Fruit fly (Drosophila melanogaster) whole organism, embryonic: ENCODE measurements around the gene CG9269.
A peak's percentile ranks its signal among the peaks of the same experiment; 100 is the strongest.

ENCODE experiments used
- B-H2 ChIP-seq: fragments of 200-800 bp; sonication (Bioruptor generic); optimal IDR thresholded peaks from 2 replicates; lab custom pipeline; 2018; ENCODE audit warnings: missing biosample characterization, mild to moderate bottlenecking, missing genetic modification characterization
- Blimp-1 ChIP-seq: fragments of 200-800 bp; sonication (Bioruptor generic); optimal IDR thresholded peaks from 3 replicates; lab custom pipeline; 2018; ENCODE audit warnings: missing biosample characterization, missing genetic modification characterization, mild to moderate bottlenecking, moderate library complexity, missing genetic modification reagents
- CG10147 ChIP-seq: fragments of 200-800 bp; sonication (Bioruptor generic); optimal IDR thresholded peaks from 2 replicates; lab custom pipeline; 2019; ENCODE audit warnings: missing biosample characterization, mild to moderate bottlenecking, missing genetic modification characterization, moderate library complexity
- CG1024 ChIP-seq: fragments of 200-800 bp; sonication (Bioruptor generic); IDR thresholded peaks from 2 replicates; pipeline ENCODE4 v1.3.6; 2022; ENCODE audit warnings: missing biosample characterization, missing genetic modification characterization
- CG10959 ChIP-seq: fragments of 200-800 bp; sonication (Bioruptor generic); IDR thresholded peaks from 2 replicates; pipeline ENCODE4 v1.3.6; 2022; ENCODE audit warnings: missing biosample characterization, missing genetic modification characterization
- CG10979 ChIP-seq: fragments of 200-800 bp; sonication (Bioruptor generic); optimal IDR thresholded peaks from 2 replicates; lab custom pipeline; 2018; ENCODE audit warnings: missing biosample characterization, mild to moderate bottlenecking, missing genetic modification characterization, moderate library complexity
- CG11723 ChIP-seq: fragments of 200-800 bp; sonication (Bioruptor generic); optimal IDR thresholded peaks from 2 replicates; lab custom pipeline; 2017; ENCODE audit warnings: missing biosample characterization, mild to moderate bottlenecking, missing genetic modification characterization
- CG12659 ChIP-seq: fragments of 200-800 bp; sonication (Bioruptor generic); optimal IDR thresholded peaks from 3 replicates; lab custom pipeline; 2017; ENCODE audit warnings: mild to moderate bottlenecking, missing biosample characterization, missing genetic modification reagents, missing genetic modification characterization
- CG14441 ChIP-seq: fragments of 200-800 bp; sonication (Bioruptor generic); IDR thresholded peaks from 2 replicates; pipeline ENCODE4 v1.3.6; 2022; ENCODE audit warnings: missing biosample characterization, missing genetic modification characterization
- CG15696 ChIP-seq: fragments of 200-800 bp; sonication (Bioruptor generic); optimal IDR thresholded peaks from 2 replicates; lab custom pipeline; 2019; ENCODE audit warnings: missing biosample characterization, mild to moderate bottlenecking, missing genetic modification characterization, moderate library complexity
- CG1647 ChIP-seq: fragments of 200-800 bp; sonication (Bioruptor generic); optimal IDR thresholded peaks from 3 replicates; lab custom pipeline; 2016; ENCODE audit warnings: missing biosample characterization, missing genetic modification characterization
- CG17328 ChIP-seq: fragments of 200-800 bp; sonication (Bioruptor generic); IDR thresholded peaks from 2 replicates; pipeline ENCODE4 v1.3.6; 2022; ENCODE audit warnings: missing biosample characterization, missing genetic modification characterization
- CG1792 ChIP-seq: fragments of 200-800 bp; sonication (Bioruptor generic); optimal IDR thresholded peaks from 2 replicates; lab custom pipeline; 2016; ENCODE audit warnings: missing biosample characterization, missing genetic modification characterization
- CG32767 ChIP-seq: fragments of 200-800 bp; sonication (Bioruptor generic); IDR thresholded peaks from 2 replicates; pipeline ENCODE4 v1.3.6; 2022; ENCODE audit warnings: missing biosample characterization, missing genetic modification characterization
- CG3407 ChIP-seq: fragments of 200-800 bp; sonication (Bioruptor generic); optimal IDR thresholded peaks from 2 replicates; lab custom pipeline; 2018; ENCODE audit warnings: missing biosample characterization, mild to moderate bottlenecking, missing genetic modification characterization
- CG4360 ChIP-seq: fragments of 200-800 bp; sonication (Bioruptor generic); IDR thresholded peaks from 2 replicates; pipeline ENCODE4 v1.3.6; 2022; ENCODE audit warnings: missing biosample characterization, missing genetic modification characterization
- CG43689 ChIP-seq: fragments of 200-800 bp; sonication (Bioruptor generic); IDR thresholded peaks from 2 replicates; pipeline ENCODE4 v1.3.6; 2022; ENCODE audit warnings: missing biosample characterization, missing genetic modification characterization
- CG6175 ChIP-seq: fragments of 200-800 bp; sonication (Bioruptor generic); IDR thresholded peaks from 3 replicates; pipeline ENCODE4 v1.3.6; 2022; ENCODE audit warnings: missing biosample characterization, missing genetic modification characterization
- Dad ChIP-seq: fragments of 200-800 bp; sonication (Bioruptor generic); optimal IDR thresholded peaks from 3 replicates; lab custom pipeline; 2016; ENCODE audit warnings: missing biosample characterization, missing genetic modification characterization
- Dip2 ChIP-seq: fragments of 200-800 bp; sonication (Bioruptor generic); IDR thresholded peaks from 2 replicates; pipeline ENCODE4 v1.3.6; 2022; ENCODE audit warnings: missing biosample characterization, missing genetic modification characterization
- Doc2 ChIP-seq: fragments of 200-800 bp; sonication (Bioruptor generic); IDR thresholded peaks from 2 replicates; pipeline ENCODE4 v1.3.6; 2022; ENCODE audit warnings: missing biosample characterization, missing genetic modification characterization
- E2f1 ChIP-seq: fragments of 200-800 bp; sonication (Bioruptor generic); IDR thresholded peaks from 2 replicates; pipeline ENCODE4 v1.3.6; 2022; ENCODE audit warnings: missing biosample characterization, missing genetic modification characterization
- E2f2 ChIP-seq: fragments of 200-800 bp; sonication (Bioruptor generic); IDR thresholded peaks from 2 replicates; pipeline ENCODE4 v1.3.6; 2022; ENCODE audit warnings: missing biosample characterization, missing genetic modification characterization
- Hey ChIP-seq: fragments of 200-800 bp; sonication (Bioruptor generic); optimal IDR thresholded peaks from 3 replicates; lab custom pipeline; 2018; ENCODE audit warnings: missing biosample characterization, mild to moderate bottlenecking, missing genetic modification characterization
- Hr78 ChIP-seq, 2 experiments: fragments of 200-800 bp in 1 of 2; fragments of >200 bp in 1 of 2; sonication (Bioruptor generic) in 1 of 2; optimal IDR thresholded peaks; 2 replicates each; lab custom pipeline; 2017 to 2019; ENCODE audit warnings: missing biosample characterization in 2 of 2, missing genetic modification characterization in 2 of 2, mild to moderate bottlenecking in 1 of 2, moderate library complexity in 1 of 2
- Kr ChIP-seq: fragments of 200-800 bp; sonication (Bioruptor generic); optimal IDR thresholded peaks from 2 replicates; lab custom pipeline; 2017; ENCODE audit warnings: missing biosample characterization, mild to moderate bottlenecking, missing genetic modification characterization
- Lpt ChIP-seq: fragments of >200 bp; optimal IDR thresholded peaks from 2 replicates; lab custom pipeline; 2018; ENCODE audit warnings: missing biosample characterization, missing genetic modification characterization
- NC2α ChIP-seq: fragments of 200-800 bp; sonication (Bioruptor generic); optimal IDR thresholded peaks from 2 replicates; lab custom pipeline; 2016; ENCODE audit warnings: missing biosample characterization, missing genetic modification characterization
- NK7.1 ChIP-seq: fragments of 200-800 bp; sonication (Bioruptor generic); optimal IDR thresholded peaks from 3 replicates; lab custom pipeline; 2016; ENCODE audit warnings: missing biosample characterization, missing genetic modification characterization
- Oaz ChIP-seq: fragments of 200-800 bp; sonication (Bioruptor generic); IDR thresholded peaks from 2 replicates; pipeline ENCODE4 v1.3.6; 2022; ENCODE audit warnings: missing biosample characterization, missing genetic modification characterization
- Opbp ChIP-seq: fragments of 200-800 bp; sonication (Bioruptor generic); IDR thresholded peaks from 3 replicates; pipeline ENCODE4 v1.3.6; 2022; ENCODE audit warnings: missing biosample characterization, missing genetic modification characterization; ENCODE audit not compliant: partially characterized antibody
- Pdp1 ChIP-seq, 2 experiments: fragments of 200-800 bp; sonication (Bioruptor generic); optimal IDR thresholded peaks; 3 replicates each; lab custom pipeline; 2016; ENCODE audit warnings: missing biosample characterization in 2 of 2, missing genetic modification characterization in 2 of 2, mild to moderate bottlenecking in 1 of 2, moderate library complexity in 1 of 2
- Scr ChIP-seq: fragments of 200-800 bp; sonication (Bioruptor generic); IDR thresholded peaks from 2 replicates; pipeline ENCODE4 v1.3.6; 2022; ENCODE audit warnings: missing biosample characterization, missing genetic modification characterization; ENCODE audit not compliant: partially characterized antibody
- Sin3A ChIP-seq: fragments of >200 bp; optimal IDR thresholded peaks from 2 replicates; lab custom pipeline; 2018
- ab ChIP-seq: fragments of 200-800 bp; sonication (Bioruptor generic); optimal IDR thresholded peaks from 2 replicates; lab custom pipeline; 2016; ENCODE audit warnings: missing biosample characterization, missing genetic modification characterization
- cato ChIP-seq: fragments of 200-800 bp; sonication (Bioruptor generic); optimal IDR thresholded peaks from 2 replicates; lab custom pipeline; 2016; ENCODE audit warnings: missing biosample characterization, missing genetic modification characterization, borderline replicate concordance
- eve ChIP-seq, 2 experiments: fragments of >200 bp; optimal IDR thresholded peaks; 2 replicates each; lab custom pipeline; 2017; ENCODE audit warnings: missing biosample characterization in 2 of 2, missing genetic modification characterization in 2 of 2
- h ChIP-seq: fragments of >200 bp; optimal IDR thresholded peaks from 2 replicates; lab custom pipeline; 2017
- klu ChIP-seq: fragments of 200-800 bp; sonication (Bioruptor generic); IDR thresholded peaks from 2 replicates; pipeline ENCODE4 v1.3.6; 2022; ENCODE audit warnings: missing biosample characterization, missing genetic modification characterization
- lbe ChIP-seq: fragments of 200-800 bp; sonication (Bioruptor generic); optimal IDR thresholded peaks from 2 replicates; lab custom pipeline; 2016; ENCODE audit warnings: missing biosample characterization, mild to moderate bottlenecking, missing genetic modification characterization
- maf-S ChIP-seq: fragments of 200-800 bp; sonication (Bioruptor generic); optimal IDR thresholded peaks from 2 replicates; lab custom pipeline; 2016; ENCODE audit warnings: missing biosample characterization, missing genetic modification characterization
- phol ChIP-seq: fragments of 200-800 bp; sonication (Bioruptor generic); optimal IDR thresholded peaks from 3 replicates; lab custom pipeline; 2018; ENCODE audit warnings: missing biosample characterization, mild to moderate bottlenecking, missing genetic modification characterization, moderate library complexity
- scrt ChIP-seq: fragments of 200-800 bp; sonication (Bioruptor generic); optimal IDR thresholded peaks from 2 replicates; lab custom pipeline; 2018; ENCODE audit warnings: missing biosample characterization, mild to moderate bottlenecking, missing genetic modification characterization, moderate library complexity
- sd ChIP-seq: fragments of 200-800 bp; sonication (Bioruptor generic); optimal IDR thresholded peaks from 3 replicates; lab custom pipeline; 2018; ENCODE audit warnings: missing biosample characterization, mild to moderate bottlenecking, missing genetic modification characterization, moderate library complexity
- sr ChIP-seq: fragments of 200-800 bp; sonication (Bioruptor generic); IDR thresholded peaks from 3 replicates; pipeline ENCODE4 v1.3.6; 2022; ENCODE audit warnings: missing biosample characterization, missing genetic modification characterization
- tgo ChIP-seq: fragments of 200-800 bp; sonication (Bioruptor generic); IDR thresholded peaks from 3 replicates; pipeline ENCODE4 v1.3.6; 2022; ENCODE audit warnings: missing biosample characterization, missing genetic modification characterization
- tio ChIP-seq: fragments of 200-800 bp; sonication (Bioruptor generic); optimal IDR thresholded peaks from 2 replicates; lab custom pipeline; 2017; ENCODE audit warnings: missing biosample characterization, missing genetic modification characterization, inconsistent platforms
- ttk ChIP-seq: fragments of 200-800 bp; sonication (Bioruptor generic); IDR thresholded peaks from 2 replicates; pipeline ENCODE4 v2.1.2; 2022; ENCODE audit warnings: missing biosample characterization, missing genetic modification characterization
- unc-4 ChIP-seq: fragments of 200-800 bp; sonication (Bioruptor generic); IDR thresholded peaks from 2 replicates; pipeline ENCODE4 v1.3.6; 2022; ENCODE audit warnings: missing biosample characterization, missing genetic modification characterization; ENCODE audit not compliant: partially characterized antibody

The CG9269 gene

dm6 chr3R:13660924-13661659 lies 45.4 kb downstream of the CG9269 start, which contains the start of gene B52 (continued):
- TF ChIP-seq CG6175 (GFP tag; lab: Robert Waterston, UW) (0 out of 3 replicates have a peak, but pooled peaks have one; percentile 37), E2f2 (GFP tag; lab: Robert Waterston, UW) (peak; percentile 50; the same call in 1 of the 2 replicates), Opbp (peak; percentile 54), CG32767 (GFP tag; lab: Robert Waterston, UW) (peak; percentile 94), eve (GFP tag; optimal IDR thresholded peaks at IDR 0.05; lab: Kevin White, UChicago) (no peak), CG10147 (GFP tag; lab: Kevin White, UChicago) (peak; percentile 42), sd (no peak), CG4360 (GFP tag; lab: Robert Waterston, UW) (no peak), h (no peak), CG14441 (GFP tag; lab: Robert Waterston, UW) (peak; percentile 47; the same call in 1 of the 2 replicates), Kr (GFP tag; lab: Kevin White, UChicago) (peak; percentile 45), tio (GFP tag; lab: Kevin White, UChicago) (peak; percentile 68), CG3407 (GFP tag; lab: Kevin White, UChicago) (peak; percentile 50), CG10959 (GFP tag; lab: Robert Waterston, UW) (peak; percentile 29; the same call in 1 of the 2 replicates), ttk (GFP tag; lab: Robert Waterston, UW) (peak; percentile 62; the same call in 1 of the 2 replicates), CG11723 (GFP tag; lab: Kevin White, UChicago) (peak; percentile 47), E2f1 (peak; percentile 84), Dad (peak; percentile 61), CG1792 (GFP tag; lab: Kevin White, UChicago) (peak; percentile 24), CG1647 (GFP tag; lab: Kevin White, UChicago) (no peak), scrt (no peak), Oaz (0 out of 2 replicates have a peak, but pooled peaks have one; percentile 9), Sin3A (peak; percentile 47), lbe (peak; percentile 49), CG10979 (tag; lab: Kevin White, UChicago) (peak; percentile 32), Blimp-1 (GFP tag; lab: Kevin White, UChicago) (peak; percentile 93), tgo (GFP tag; lab: Robert Waterston, UW) (peak; percentile 23; the same call in 1 of the 3 replicates), klu (GFP tag; lab: Robert Waterston, UW) (0 out of 2 replicates have a peak, but pooled peaks have one; percentile 20), Hr78 (GFP tag; optimal IDR thresholded peaks at IDR 0.05; lab: Kevin White, UChicago) (no peak), cato (GFP tag; lab: Kevin White, UChicago) (no peak), Doc2 (GFP tag; lab: Robert Waterston, UW) (no peak), ab (peak; percentile 16), CG12659 (GFP tag; lab: Kevin White, UChicago) (peak; percentile 93), phol (tag; lab: Kevin White, UChicago) (peak; percentile 99), CG17328 (peak; percentile 55), unc-4 (GFP tag; lab: Robert Waterston, UW) (peak; percentile 45; the same call in 1 of the 2 replicates), CG15696 (tag; lab: Kevin White, UChicago) (peak; percentile 10), B-H2 (peak; percentile 61), CG43689 (GFP tag; lab: Robert Waterston, UW) (no peak), NC2α (GFP tag; lab: Kevin White, UChicago) (peak; percentile 1), Scr (GFP tag; lab: Robert Waterston, UW) (peak; percentile 55), NK7.1 (no peak), sr (GFP tag; lab: Robert Waterston, UW) (peak; percentile 34; the same call in 1 of the 3 replicates), Hey (peak; percentile 70), maf-S (peak; percentile 42), CG1024 (GFP tag; lab: Robert Waterston, UW) (peak; percentile 80), Pdp1 (GFP tag; optimal IDR thresholded peaks at IDR 0.05; lab: Kevin White, UChicago) (peak in 1 of 2 experiments; percentile 35), Dip2 (no peak), Lpt (GFP tag; lab: Kevin White, UChicago) (no peak)
